Worm (Caenorhabditis elegans) whole organism, L2 larva: ENCODE results near the gene gakh-1.

Source experiments
- C34F6.9 ChIP-seq: fragments of 150-350 bp; optimal IDR thresholded peaks from 2 replicates; lab custom pipeline; 2014; ENCODE audit warnings: missing biosample characterization, missing genetic modification characterization
- F13H6.1 ChIP-seq: sonication (generic microtip); optimal IDR thresholded peaks from 2 replicates; lab custom pipeline; 2016; ENCODE audit warnings: missing genetic modification characterization, missing compliant biosample characterization
- Y55F3AM.14 ChIP-seq: fragments of 200-800 bp; sonication (Bioruptor generic); optimal IDR thresholded peaks from 2 replicates; lab custom pipeline; 2018; ENCODE audit warnings: mild to moderate bottlenecking, missing genetic modification characterization, missing compliant biosample characterization
- ZK546.5 ChIP-seq: sonication (generic microtip); optimal IDR thresholded peaks from 2 replicates; lab custom pipeline; 2017; ENCODE audit warnings: missing biosample characterization, missing genetic modification characterization
- alr-1 ChIP-seq: fragments of 150-350 bp; optimal IDR thresholded peaks from 2 replicates; lab custom pipeline; 2014; ENCODE audit warnings: missing biosample characterization, missing genetic modification characterization
- aly-2 ChIP-seq: fragments of 150-350 bp; optimal IDR thresholded peaks from 2 replicates; lab custom pipeline; 2014; ENCODE audit warnings: missing biosample characterization, missing genetic modification characterization
- ama-1 ChIP-seq: fragments of 150-350 bp; optimal IDR thresholded peaks from 2 replicates; lab custom pipeline; 2018; ENCODE audit warnings: inconsistent platforms
- blmp-1 ChIP-seq: sonication (generic microtip); optimal IDR thresholded peaks from 2 replicates; lab custom pipeline; 2017; ENCODE audit warnings: missing genetic modification characterization, mild to moderate bottlenecking, missing compliant biosample characterization, antibody characterized with exemption, moderate library complexity; ENCODE audit not compliant: insufficient read depth
- ceh-16 ChIP-seq: fragments of 150-350 bp; optimal IDR thresholded peaks from 2 replicates; lab custom pipeline; 2014; ENCODE audit warnings: missing biosample characterization, missing genetic modification characterization
- ceh-82 ChIP-seq: fragments of 150-350 bp; optimal IDR thresholded peaks from 2 replicates; lab custom pipeline; 2014; ENCODE audit warnings: missing biosample characterization, missing genetic modification characterization
- crh-2 ChIP-seq: sonication (generic microtip); optimal IDR thresholded peaks from 2 replicates; lab custom pipeline; 2017; ENCODE audit warnings: missing biosample characterization, missing genetic modification characterization
- dmd-4 ChIP-seq: sonication (generic microtip); optimal IDR thresholded peaks from 2 replicates; lab custom pipeline; 2017; ENCODE audit warnings: missing biosample characterization, missing genetic modification characterization
- egl-27 ChIP-seq: sonication (generic microtip); optimal IDR thresholded peaks from 3 replicates; lab custom pipeline; 2017; ENCODE audit warnings: missing biosample characterization, missing genetic modification reagents, missing genetic modification characterization
- elt-1 ChIP-seq: fragments of 150-350 bp; optimal IDR thresholded peaks from 2 replicates; lab custom pipeline; 2014; ENCODE audit warnings: missing biosample characterization, missing genetic modification characterization
- elt-3 ChIP-seq: sonication (generic microtip); optimal IDR thresholded peaks from 2 replicates; lab custom pipeline; 2017; ENCODE audit warnings: missing biosample characterization, missing genetic modification characterization
- fos-1 ChIP-seq: fragments of 150-350 bp; optimal IDR thresholded peaks from 2 replicates; lab custom pipeline; 2014; ENCODE audit warnings: missing biosample characterization, missing genetic modification characterization
- gmeb-1 ChIP-seq: fragments of 150-350 bp; optimal IDR thresholded peaks from 2 replicates; lab custom pipeline; 2014; ENCODE audit warnings: missing biosample characterization, missing genetic modification characterization
- lin-11 ChIP-seq: fragments of 150-350 bp; sonication (generic microtip); optimal IDR thresholded peaks from 2 replicates; lab custom pipeline; 2014; ENCODE audit warnings: missing biosample characterization, missing genetic modification characterization, inconsistent platforms, mixed read lengths
- lin-13 ChIP-seq: fragments of 150-350 bp; optimal IDR thresholded peaks from 2 replicates; lab custom pipeline; 2014; ENCODE audit warnings: missing biosample characterization, missing genetic modification reagents, missing genetic modification characterization
- lin-39 ChIP-seq: fragments of 150-350 bp; optimal IDR thresholded peaks from 2 replicates; lab custom pipeline; 2014; ENCODE audit warnings: missing biosample characterization, missing genetic modification reagents, missing genetic modification characterization
- lsy-2 ChIP-seq, 2 experiments: fragments of 150-350 bp in 1 of 2; sonication (generic microtip) in 1 of 2; optimal IDR thresholded peaks; 2 replicates each; lab custom pipeline; 2014 to 2017; ENCODE audit warnings: missing biosample characterization in 2 of 2, missing genetic modification characterization in 2 of 2
- mab-5 ChIP-seq: fragments of 150-350 bp; optimal IDR thresholded peaks from 2 replicates; lab custom pipeline; 2014; ENCODE audit warnings: missing biosample characterization, missing genetic modification characterization
- mbf-1 ChIP-seq: sonication (generic microtip); optimal IDR thresholded peaks from 2 replicates; lab custom pipeline; 2017; ENCODE audit warnings: missing biosample characterization, missing genetic modification characterization
- mdl-1 ChIP-seq, 2 experiments: fragments of 150-350 bp in 1 of 2; sonication (generic microtip) in 1 of 2; optimal IDR thresholded peaks; 2 replicates each; lab custom pipeline; 2017; ENCODE audit warnings: missing biosample characterization in 2 of 2, missing genetic modification characterization in 2 of 2
- nhr-10 ChIP-seq: sonication (generic microtip); optimal IDR thresholded peaks from 2 replicates; lab custom pipeline; 2017; ENCODE audit warnings: missing biosample characterization, missing genetic modification characterization
- nhr-11 ChIP-seq: fragments of 150-350 bp; optimal IDR thresholded peaks from 2 replicates; lab custom pipeline; 2014; ENCODE audit warnings: missing biosample characterization, missing genetic modification characterization
- nhr-12 ChIP-seq: fragments of 150-350 bp; optimal IDR thresholded peaks from 2 replicates; lab custom pipeline; 2014; ENCODE audit warnings: missing biosample characterization, missing genetic modification characterization
- nhr-129 ChIP-seq: fragments of 150-350 bp; optimal IDR thresholded peaks from 2 replicates; lab custom pipeline; 2014; ENCODE audit warnings: missing biosample characterization, missing genetic modification characterization
- nhr-21 ChIP-seq: fragments of 150-350 bp; optimal IDR thresholded peaks from 2 replicates; lab custom pipeline; 2014; ENCODE audit warnings: missing biosample characterization, missing genetic modification characterization
- nhr-23 ChIP-seq: fragments of 150-350 bp; optimal IDR thresholded peaks from 2 replicates; lab custom pipeline; 2014; ENCODE audit warnings: missing biosample characterization, missing genetic modification reagents, missing genetic modification characterization
- nhr-237 ChIP-seq: fragments of 150-350 bp; optimal IDR thresholded peaks from 2 replicates; lab custom pipeline; 2014; ENCODE audit warnings: missing biosample characterization, missing genetic modification characterization
- nhr-25 ChIP-seq: fragments of 150-350 bp; sonication (generic microtip); optimal IDR thresholded peaks from 3 replicates; lab custom pipeline; 2014; ENCODE audit warnings: missing biosample characterization, missing genetic modification characterization
- nhr-6 ChIP-seq: fragments of 150-350 bp; optimal IDR thresholded peaks from 2 replicates; lab custom pipeline; 2014; ENCODE audit warnings: missing biosample characterization, missing genetic modification characterization
- peb-1 ChIP-seq: fragments of 150-350 bp; optimal IDR thresholded peaks from 2 replicates; lab custom pipeline; 2014; ENCODE audit warnings: missing biosample characterization, missing genetic modification characterization
- sem-4 ChIP-seq: fragments of 150-350 bp; optimal IDR thresholded peaks from 2 replicates; lab custom pipeline; 2014; ENCODE audit warnings: missing biosample characterization, missing genetic modification reagents, missing genetic modification characterization
- skn-1 ChIP-seq: sonication (generic microtip); optimal IDR thresholded peaks from 2 replicates; lab custom pipeline; 2017; ENCODE audit warnings: missing biosample characterization, missing genetic modification characterization
- sma-3 ChIP-seq: sonication (generic microtip); optimal IDR thresholded peaks from 2 replicates; lab custom pipeline; 2016; ENCODE audit warnings: missing genetic modification reagents, missing genetic modification characterization, missing compliant biosample characterization
- sma-9 ChIP-seq, 2 experiments: fragments of 150-350 bp in 1 of 2; sonication (generic microtip) in 1 of 2; optimal IDR thresholded peaks; 2 replicates each; lab custom pipeline; 2014 to 2016; ENCODE audit warnings: missing genetic modification characterization in 2 of 2, mild to moderate bottlenecking in 1 of 2, missing biosample characterization in 1 of 2, missing compliant biosample characterization in 1 of 2, missing genetic modification reagents in 1 of 2, moderate library complexity in 1 of 2
- snpc-4 ChIP-seq: fragments of 150-350 bp; optimal IDR thresholded peaks from 2 replicates; lab custom pipeline; 2014; ENCODE audit warnings: missing biosample characterization, missing genetic modification characterization
- unc-39 ChIP-seq: fragments of 150-350 bp; optimal IDR thresholded peaks from 2 replicates; lab custom pipeline; 2014; ENCODE audit warnings: missing biosample characterization, missing genetic modification characterization
- unc-55 ChIP-seq: fragments of 150-350 bp; sonication (generic microtip); optimal IDR thresholded peaks from 3 replicates; lab custom pipeline; 2014; ENCODE audit warnings: missing biosample characterization, missing genetic modification reagents, missing genetic modification characterization
- unc-62 ChIP-seq: fragments of 150-350 bp; optimal IDR thresholded peaks from 2 replicates; lab custom pipeline; 2014; ENCODE audit warnings: missing biosample characterization, missing genetic modification reagents, missing genetic modification characterization
- zag-1 ChIP-seq: fragments of 150-350 bp; optimal IDR thresholded peaks from 2 replicates; lab custom pipeline; 2014; ENCODE audit warnings: missing biosample characterization, missing genetic modification characterization
- ztf-1 ChIP-seq: fragments of 200-800 bp; sonication (Bioruptor generic); conservative IDR thresholded peaks from 2 replicates; pipeline ENCODE4 v1.3.6; 2022; ENCODE audit warnings: missing genetic modification characterization, missing compliant biosample characterization
- ztf-11 ChIP-seq: sonication (generic microtip); optimal IDR thresholded peaks from 2 replicates; lab custom pipeline; 2017; ENCODE audit warnings: missing biosample characterization, missing genetic modification characterization
- ztf-4 ChIP-seq: fragments of 150-350 bp; optimal IDR thresholded peaks from 2 replicates; lab custom pipeline; 2014; ENCODE audit warnings: missing biosample characterization, missing genetic modification characterization

gakh-1 gene

ce11 chrX:5801156-5801592 is 18.9 kb downstream of the gakh-1 start:
- TF ChIP-seq nhr-11 (tag; lab: Kevin White, UChicago) = peak; percentile 49
- TF ChIP-seq ama-1 (lab: Kevin White, UChicago) = peak; percentile 5
- no peak for TF ChIP-seq ztf-1 (GFP tag; lab: Robert Waterston, UW)
- peak; percentile 15 to 75 for TF ChIP-seq mdl-1 (tag; optimal IDR thresholded peaks at IDR 0.05; lab: Kevin White, UChicago)
- TF ChIP-seq crh-2 (tag; lab: Kevin White, UChicago) = peak; percentile 92
- peak; percentile 47 for TF ChIP-seq skn-1 (tag; lab: Kevin White, UChicago)
- TF ChIP-seq unc-62 (GFP tag; lab: Kevin White, UChicago) = peak; percentile 6
- TF ChIP-seq lin-13 (GFP tag; lab: Kevin White, UChicago) = peak; percentile 86
- TF ChIP-seq ceh-16 (tag; lab: Kevin White, UChicago) = peak; percentile 70
- TF ChIP-seq dmd-4 (tag; lab: Kevin White, UChicago) = no peak
- peak; percentile 83 for TF ChIP-seq Y55F3AM.14
- peak; percentile 87 for TF ChIP-seq C34F6.9 (tag; lab: Kevin White, UChicago)
- peak; percentile 72 for TF ChIP-seq ceh-82 (tag; lab: Kevin White, UChicago)
- TF ChIP-seq nhr-21 (tag; lab: Kevin White, UChicago) = peak; percentile 91
- peak; percentile 89 for TF ChIP-seq sma-9 (GFP tag; optimal IDR thresholded peaks at IDR 0.05; lab: Kevin White, UChicago)
- no peak for TF ChIP-seq sma-9 (tag; optimal IDR thresholded peaks at IDR 0.05; lab: Kevin White, UChicago)
- TF ChIP-seq elt-3 (tag; lab: Kevin White, UChicago) = no peak
- TF ChIP-seq lin-11 (tag; lab: Kevin White, UChicago) = peak; percentile 22
- TF ChIP-seq blmp-1 (tag; lab: Kevin White, UChicago) = peak; percentile 33
- no peak for TF ChIP-seq mbf-1
- TF ChIP-seq nhr-10 (tag; lab: Kevin White, UChicago) = peak; percentile 61
- TF ChIP-seq zag-1 (tag; lab: Kevin White, UChicago) = peak; percentile 86
- TF ChIP-seq alr-1 (tag; lab: Kevin White, UChicago) = no peak
- TF ChIP-seq nhr-129 = peak; percentile 95
- peak; percentile 75 for TF ChIP-seq nhr-6 (tag; lab: Kevin White, UChicago)
- TF ChIP-seq fos-1 (tag; lab: Kevin White, UChicago) = peak; percentile 66
- TF ChIP-seq F13H6.1 (tag; lab: Kevin White, UChicago) = peak; percentile 94
- peak; percentile 60 for TF ChIP-seq ztf-11 (tag; lab: Kevin White, UChicago)
- TF ChIP-seq elt-1 (tag; lab: Kevin White, UChicago) = no peak
- peak; percentile 23 for TF ChIP-seq nhr-237 (tag; lab: Kevin White, UChicago)
- peak; percentile 88 for TF ChIP-seq sem-4
- TF ChIP-seq egl-27 (tag; lab: Kevin White, UChicago) = peak; percentile 92
- peak; percentile 75 to 87 for TF ChIP-seq lsy-2 (tag; optimal IDR thresholded peaks at IDR 0.05; lab: Kevin White, UChicago)
- peak; percentile 54 for TF ChIP-seq nhr-12
- peak; percentile 87 for TF ChIP-seq nhr-25 (tag; lab: Kevin White, UChicago)
- TF ChIP-seq mab-5 (tag; lab: Kevin White, UChicago) = peak; percentile 61
- peak; percentile 45 for TF ChIP-seq lin-39 (tag; lab: Kevin White, UChicago)
- TF ChIP-seq unc-55 (GFP tag; lab: Kevin White, UChicago) = peak; percentile 82
- no peak for TF ChIP-seq unc-39 (tag; lab: Kevin White, UChicago)
- TF ChIP-seq ZK546.5 = no peak
- no peak for TF ChIP-seq aly-2 (tag; lab: Kevin White, UChicago)
- TF ChIP-seq nhr-23 (tag; lab: Kevin White, UChicago) = no peak
- TF ChIP-seq ztf-4 (tag; lab: Kevin White, UChicago) = peak; percentile 90
- peak; percentile 81 for TF ChIP-seq sma-3 (GFP tag; lab: Kevin White, UChicago)
- TF ChIP-seq peb-1 (tag; lab: Kevin White, UChicago) = no peak
- no peak for TF ChIP-seq snpc-4
- TF ChIP-seq gmeb-1 (tag; lab: Kevin White, UChicago) = peak; percentile 69
